Fruit fly (Drosophila melanogaster) whole organism, embryonic: ENCODE results near the gene D1.

Source experiments
- Adf1 ChIP-seq: fragments of 200-800 bp; sonication (Bioruptor generic); IDR thresholded peaks from 2 replicates; pipeline ENCODE4 v1.3.6; 2022; ENCODE audit warnings: missing biosample characterization, missing genetic modification characterization
- Blimp-1 ChIP-seq: fragments of 200-800 bp; sonication (Bioruptor generic); optimal IDR thresholded peaks from 3 replicates; lab custom pipeline; 2018; ENCODE audit warnings: missing biosample characterization, missing genetic modification characterization, mild to moderate bottlenecking, moderate library complexity, missing genetic modification reagents
- CG10366 ChIP-seq: fragments of 200-800 bp; sonication (Bioruptor generic); IDR thresholded peaks from 2 replicates; pipeline ENCODE4 v1.3.6; 2022; ENCODE audit warnings: missing biosample characterization, missing genetic modification characterization
- CG10654 ChIP-seq: fragments of 200-800 bp; sonication (Bioruptor generic); optimal IDR thresholded peaks from 2 replicates; lab custom pipeline; 2016; ENCODE audit warnings: missing biosample characterization, missing genetic modification characterization
- CG10959 ChIP-seq: fragments of 200-800 bp; sonication (Bioruptor generic); IDR thresholded peaks from 2 replicates; pipeline ENCODE4 v1.3.6; 2022; ENCODE audit warnings: missing biosample characterization, missing genetic modification characterization
- CG11398 ChIP-seq: fragments of 200-800 bp; sonication (Bioruptor generic); optimal IDR thresholded peaks from 2 replicates; lab custom pipeline; 2016; ENCODE audit warnings: missing biosample characterization, missing genetic modification characterization
- CG11456 ChIP-seq: fragments of 200-800 bp; sonication (Bioruptor generic); IDR thresholded peaks from 3 replicates; pipeline ENCODE4 v1.3.6; 2022; ENCODE audit warnings: missing biosample characterization, missing genetic modification characterization
- CG11560 ChIP-seq: fragments of 200-800 bp; sonication (Bioruptor generic); IDR thresholded peaks from 3 replicates; pipeline ENCODE4 v1.3.6; 2022; ENCODE audit warnings: missing biosample characterization, missing genetic modification characterization
- CG12104 ChIP-seq: fragments of 200-800 bp; sonication (Bioruptor generic); optimal IDR thresholded peaks from 3 replicates; lab custom pipeline; 2016; ENCODE audit warnings: missing biosample characterization, missing genetic modification characterization
- CG14014 ChIP-seq: fragments of 200-800 bp; sonication (Bioruptor generic); IDR thresholded peaks from 2 replicates; pipeline ENCODE4 v1.3.6; 2022; ENCODE audit warnings: missing biosample characterization, missing genetic modification characterization
- CG14050 ChIP-seq: fragments of 200-800 bp; sonication (Bioruptor generic); IDR thresholded peaks from 3 replicates; pipeline ENCODE4 v1.3.6; 2022; ENCODE audit warnings: missing biosample characterization, missing genetic modification characterization
- CG17186 ChIP-seq: fragments of 200-800 bp; sonication (Bioruptor generic); optimal IDR thresholded peaks from 3 replicates; lab custom pipeline; 2017; ENCODE audit warnings: missing biosample characterization, missing genetic modification reagents, missing genetic modification characterization
- CG1792 ChIP-seq: fragments of 200-800 bp; sonication (Bioruptor generic); optimal IDR thresholded peaks from 2 replicates; lab custom pipeline; 2016; ENCODE audit warnings: missing biosample characterization, missing genetic modification characterization
- CG31441 ChIP-seq: fragments of 200-800 bp; sonication (Bioruptor generic); IDR thresholded peaks from 2 replicates; pipeline ENCODE4 v1.3.6; 2022; ENCODE audit warnings: missing biosample characterization, missing genetic modification characterization
- CG32532 ChIP-seq: fragments of 200-800 bp; sonication (Bioruptor generic); IDR thresholded peaks from 2 replicates; pipeline ENCODE4 v1.3.6; 2022; ENCODE audit warnings: missing biosample characterization, missing genetic modification characterization
- CG3847 ChIP-seq: fragments of 200-800 bp; sonication (Bioruptor generic); IDR thresholded peaks from 2 replicates; pipeline ENCODE4 v1.3.6; 2022; ENCODE audit warnings: missing biosample characterization, missing genetic modification characterization
- CG5180 ChIP-seq: fragments of 200-800 bp; sonication (Bioruptor generic); optimal IDR thresholded peaks from 3 replicates; lab custom pipeline; 2017; ENCODE audit warnings: missing biosample characterization, missing genetic modification characterization, mild to moderate bottlenecking, moderate library complexity, missing genetic modification reagents
- CG6175 ChIP-seq: fragments of 200-800 bp; sonication (Bioruptor generic); IDR thresholded peaks from 3 replicates; pipeline ENCODE4 v1.3.6; 2022; ENCODE audit warnings: missing biosample characterization, missing genetic modification characterization
- CG6689 ChIP-seq: fragments of 200-800 bp; sonication (Bioruptor generic); IDR thresholded peaks from 2 replicates; pipeline ENCODE4 v1.3.6; 2022; ENCODE audit warnings: missing biosample characterization, missing genetic modification characterization
- CG7839 ChIP-seq: fragments of 200-800 bp; sonication (Bioruptor generic); optimal IDR thresholded peaks from 3 replicates; lab custom pipeline; 2018; ENCODE audit warnings: missing biosample characterization, mild to moderate bottlenecking, missing genetic modification characterization, moderate library complexity
- CG7928 ChIP-seq: fragments of 200-800 bp; sonication (Bioruptor generic); optimal IDR thresholded peaks from 2 replicates; lab custom pipeline; 2017; ENCODE audit warnings: missing biosample characterization, mild to moderate bottlenecking, missing genetic modification characterization
- CG9437 ChIP-seq: fragments of 200-800 bp; sonication (Bioruptor generic); optimal IDR thresholded peaks from 2 replicates; lab custom pipeline; 2018; ENCODE audit warnings: missing biosample characterization, mild to moderate bottlenecking, missing genetic modification characterization
- Chrac-16 ChIP-seq: fragments of 200-800 bp; sonication (Bioruptor generic); optimal IDR thresholded peaks from 3 replicates; lab custom pipeline; 2016; ENCODE audit warnings: missing biosample characterization, missing genetic modification characterization
- Deaf1 ChIP-seq: fragments of 200-800 bp; optimal IDR thresholded peaks from 3 replicates; lab custom pipeline; 2019; ENCODE audit warnings: missing biosample characterization, mild to moderate bottlenecking, missing genetic modification characterization, moderate library complexity
- Dp ChIP-seq: fragments of 200-800 bp; sonication (Bioruptor generic); optimal IDR thresholded peaks from 2 replicates; lab custom pipeline; 2018; ENCODE audit warnings: missing biosample characterization, mild to moderate bottlenecking, missing genetic modification characterization, moderate library complexity
- GATAe ChIP-seq: fragments of 200-800 bp; sonication (Bioruptor generic); conservative IDR thresholded peaks from 2 replicates; pipeline ENCODE4 v1.3.6; 2022; ENCODE audit warnings: missing biosample characterization, missing genetic modification characterization
- Gsc ChIP-seq: fragments of 200-800 bp; sonication (Bioruptor generic); IDR thresholded peaks from 2 replicates; pipeline ENCODE4 v1.3.6; 2022; ENCODE audit warnings: missing biosample characterization, missing genetic modification characterization
- Hand ChIP-seq: fragments of 200-800 bp; sonication (Bioruptor generic); optimal IDR thresholded peaks from 2 replicates; lab custom pipeline; 2017; ENCODE audit warnings: mild to moderate bottlenecking, missing biosample characterization, missing genetic modification reagents, missing genetic modification characterization
- Hr3 ChIP-seq: fragments of 200-800 bp; sonication (Bioruptor generic); optimal IDR thresholded peaks from 3 replicates; lab custom pipeline; 2016; ENCODE audit warnings: missing biosample characterization, missing genetic modification characterization
- Nf-YB ChIP-seq: fragments of 200-800 bp; sonication (Bioruptor generic); optimal IDR thresholded peaks from 3 replicates; lab custom pipeline; 2019; ENCODE audit warnings: missing biosample characterization, mild to moderate bottlenecking, missing genetic modification characterization, moderate library complexity
- Sox100B ChIP-seq: fragments of 200-800 bp; sonication (Bioruptor generic); optimal IDR thresholded peaks from 3 replicates; lab custom pipeline; 2018; ENCODE audit warnings: missing biosample characterization, mild to moderate bottlenecking, missing genetic modification characterization
- Spps ChIP-seq: fragments of 200-800 bp; sonication (Bioruptor generic); optimal IDR thresholded peaks from 2 replicates; lab custom pipeline; 2018; ENCODE audit warnings: missing biosample characterization, mild to moderate bottlenecking, missing genetic modification characterization
- TFAM ChIP-seq: fragments of 200-800 bp; sonication (Bioruptor generic); optimal IDR thresholded peaks from 2 replicates; lab custom pipeline; 2017; ENCODE audit warnings: missing biosample characterization, missing genetic modification characterization, inconsistent platforms
- Trl ChIP-seq, 3 experiments: fragments of >200 bp in 2 of 3; fragments of 200-800 bp in 1 of 3; sonication (Bioruptor generic) in 1 of 3; optimal IDR thresholded peaks; 2 replicates in 1 of 3; 3 replicates in 2 of 3; lab custom pipeline; 2016 to 2017; ENCODE audit warnings: missing biosample characterization in 1 of 3, missing genetic modification characterization in 1 of 3
- Xrp1 ChIP-seq: fragments of 200-800 bp; sonication (Bioruptor generic); IDR thresholded peaks from 2 replicates; pipeline ENCODE4 v1.3.6; 2022; ENCODE audit warnings: missing biosample characterization, missing genetic modification characterization
- abd-A ChIP-seq: fragments of 200-800 bp; sonication (Bioruptor generic); optimal IDR thresholded peaks from 3 replicates; lab custom pipeline; 2019; ENCODE audit warnings: missing biosample characterization, mild to moderate bottlenecking, missing genetic modification characterization, moderate library complexity
- ara ChIP-seq: fragments of 200-800 bp; sonication (Bioruptor generic); IDR thresholded peaks from 2 replicates; pipeline ENCODE4 v1.3.6; 2022; ENCODE audit warnings: missing biosample characterization, missing genetic modification characterization
- cad ChIP-seq: fragments of >200 bp; optimal IDR thresholded peaks from 2 replicates; lab custom pipeline; 2017; ENCODE audit warnings: missing biosample characterization, missing genetic modification characterization
- dan ChIP-seq: fragments of 200-800 bp; sonication (Bioruptor generic); IDR thresholded peaks from 2 replicates; pipeline ENCODE4 v1.3.6; 2022; ENCODE audit warnings: missing biosample characterization, missing genetic modification characterization
- fd64A ChIP-seq: fragments of 200-800 bp; sonication (Bioruptor generic); optimal IDR thresholded peaks from 3 replicates; lab custom pipeline; 2018; ENCODE audit warnings: missing biosample characterization, mild to moderate bottlenecking, missing genetic modification characterization
- gcm2 ChIP-seq: fragments of 200-800 bp; sonication (Bioruptor generic); optimal IDR thresholded peaks from 2 replicates; lab custom pipeline; 2016; ENCODE audit warnings: missing biosample characterization, missing genetic modification characterization
- grn ChIP-seq: fragments of 200-800 bp; sonication (Bioruptor generic); optimal IDR thresholded peaks from 3 replicates; lab custom pipeline; 2017; ENCODE audit warnings: missing biosample characterization, missing genetic modification characterization
- gsb ChIP-seq: fragments of 200-800 bp; sonication (Bioruptor generic); IDR thresholded peaks from 2 replicates; pipeline ENCODE4 v1.3.6; 2022; ENCODE audit warnings: missing biosample characterization, missing genetic modification characterization
- lbe ChIP-seq: fragments of 200-800 bp; sonication (Bioruptor generic); optimal IDR thresholded peaks from 2 replicates; lab custom pipeline; 2016; ENCODE audit warnings: missing biosample characterization, mild to moderate bottlenecking, missing genetic modification characterization
- nerfin-1 ChIP-seq: fragments of 200-800 bp; sonication (Bioruptor generic); optimal IDR thresholded peaks from 3 replicates; lab custom pipeline; 2019; ENCODE audit warnings: missing biosample characterization, mild to moderate bottlenecking, missing genetic modification characterization, moderate library complexity
- pho ChIP-seq: fragments of 200-800 bp; sonication (Bioruptor generic); optimal IDR thresholded peaks from 2 replicates; lab custom pipeline; 2016; ENCODE audit warnings: missing biosample characterization, missing genetic modification characterization
- pum ChIP-seq: fragments of 200-800 bp; sonication (Bioruptor generic); optimal IDR thresholded peaks from 2 replicates; lab custom pipeline; 2016; ENCODE audit warnings: missing biosample characterization, missing genetic modification characterization
- sim ChIP-seq: fragments of 200-800 bp; sonication (Bioruptor generic); IDR thresholded peaks from 2 replicates; pipeline ENCODE4 v1.3.6; 2022; ENCODE audit warnings: missing biosample characterization, missing genetic modification characterization
- tin ChIP-seq: fragments of 200-800 bp; sonication (Bioruptor generic); optimal IDR thresholded peaks from 3 replicates; lab custom pipeline; 2016; ENCODE audit warnings: missing biosample characterization, missing genetic modification characterization
- vvl ChIP-seq: fragments of 200-800 bp; sonication (Bioruptor generic); IDR thresholded peaks from 2 replicates; pipeline ENCODE4 v1.3.6; 2022; ENCODE audit warnings: missing biosample characterization, missing genetic modification characterization

Gene D1

dm6 chr3R:9229075-9229835 is 11.2 kb downstream of the D1 start (continued):
- TF ChIP-seq pho (GFP tag; lab: Kevin White, UChicago): peak; percentile 63
- peak; percentile 90 for TF ChIP-seq Xrp1
- TF ChIP-seq CG10959 (GFP tag; lab: Robert Waterston, UW): peak; percentile 80; the same call in 1 of the 2 replicates
- TF ChIP-seq tin (GFP tag; lab: Kevin White, UChicago): peak; percentile 77
- peak; percentile 10 for TF ChIP-seq abd-A (tag; lab: Kevin White, UChicago)
- peak; percentile 79 for TF ChIP-seq CG1792 (GFP tag; lab: Kevin White, UChicago)
- peak; percentile 65 for TF ChIP-seq CG9437 (GFP tag; lab: Kevin White, UChicago)
- peak; percentile 81 for TF ChIP-seq CG31441 (GFP tag; lab: Robert Waterston, UW)
- no peak for TF ChIP-seq dan (GFP tag; lab: Robert Waterston, UW)
- TF ChIP-seq ara (GFP tag; lab: Robert Waterston, UW): peak; percentile 86
- TF ChIP-seq CG12104 (GFP tag; lab: Kevin White, UChicago): peak; percentile 61
- peak; percentile 72 for TF ChIP-seq CG6689 (GFP tag; lab: Robert Waterston, UW)
- TF ChIP-seq Hand (GFP tag; lab: Kevin White, UChicago): peak; percentile 2
- TF ChIP-seq CG11398: peak; percentile 60
- TF ChIP-seq Spps (tag; lab: Kevin White, UChicago): peak; percentile 64
- peak; percentile 78 for TF ChIP-seq CG7839 (tag; lab: Kevin White, UChicago)
- peak; percentile 54 for TF ChIP-seq CG17186
- no peak for TF ChIP-seq CG11560
- TF ChIP-seq CG14050 (GFP tag; lab: Robert Waterston, UW): no peak
- peak; percentile 52 for TF ChIP-seq Gsc (GFP tag; lab: Robert Waterston, UW)
- no peak for TF ChIP-seq CG5180 (GFP tag; lab: Kevin White, UChicago)
- 0 out of 3 replicates have a peak, but pooled peaks have one; percentile 53 for TF ChIP-seq CG11456 (GFP tag; lab: Robert Waterston, UW)
- TF ChIP-seq sim (GFP tag; lab: Robert Waterston, UW): peak; percentile 60; the same call in 1 of the 2 replicates
- peak; percentile 85 for TF ChIP-seq vvl (GFP tag; lab: Robert Waterston, UW)
- peak; percentile 84 for TF ChIP-seq pum (GFP tag; lab: Kevin White, UChicago)
- peak; percentile 76 for TF ChIP-seq Hr3
- TF ChIP-seq CG14014: no peak; the same call in 1 of the 2 replicates
- peak; percentile 52 for TF ChIP-seq Nf-YB (GFP tag; lab: Kevin White, UChicago)
- peak; percentile 34 for TF ChIP-seq Deaf1 (tag; lab: Kevin White, UChicago)
- TF ChIP-seq Chrac-16: peak; percentile 81
- peak; percentile 68 for TF ChIP-seq CG10366
- peak; percentile 81 for TF ChIP-seq Blimp-1 (GFP tag; lab: Kevin White, UChicago)
- peak; percentile 43 for TF ChIP-seq grn (GFP tag; lab: Kevin White, UChicago)
- TF ChIP-seq gcm2 (GFP tag; lab: Kevin White, UChicago): no peak
- TF ChIP-seq CG7928 (GFP tag; lab: Kevin White, UChicago): peak; percentile 14
- TF ChIP-seq Dp (GFP tag; lab: Kevin White, UChicago): no peak
- TF ChIP-seq TFAM (GFP tag; lab: Kevin White, UChicago): peak; percentile 3
- no peak for TF ChIP-seq gsb
- no peak for TF ChIP-seq cad (GFP tag; lab: Kevin White, UChicago)
- peak; percentile 78 for TF ChIP-seq Sox100B (GFP tag; lab: Kevin White, UChicago)
- no peak for TF ChIP-seq Adf1 (GFP tag; lab: Robert Waterston, UW)
- TF ChIP-seq Trl (optimal IDR thresholded peaks at IDR 0.05; lab: Kevin White, UChicago): peak; percentile 80 to 92
- peak; percentile 80 for TF ChIP-seq Trl (GFP tag; optimal IDR thresholded peaks at IDR 0.05; lab: Kevin White, UChicago)
- TF ChIP-seq fd64A: peak; percentile 19
- TF ChIP-seq CG6175 (GFP tag; lab: Robert Waterston, UW): no peak
- TF ChIP-seq CG32532 (GFP tag; lab: Robert Waterston, UW): peak; percentile 61; the same call in 1 of the 2 replicates
- TF ChIP-seq GATAe (GFP tag; lab: Robert Waterston, UW): no peak
- TF ChIP-seq lbe (GFP tag; lab: Kevin White, UChicago): peak; percentile 98
- 0 out of 2 replicates have a peak, but pooled peaks have one; percentile 33 for TF ChIP-seq CG3847
- TF ChIP-seq nerfin-1: peak; percentile 25
- peak; percentile 80 for TF ChIP-seq CG10654 (GFP tag; lab: Kevin White, UChicago)
